Fruit fly (Drosophila melanogaster) whole organism, wandering third instar larva: ENCODE data around the gene CG3679.

Experiments
- Dfd ChIP-seq: fragments of >200 bp; optimal IDR thresholded peaks from 2 replicates; lab custom pipeline; 2017; ENCODE audit warnings: missing biosample characterization, missing genetic modification characterization
- OdsH ChIP-seq: fragments of 200-800 bp; sonication (Bioruptor generic); optimal IDR thresholded peaks from 2 replicates; lab custom pipeline; 2016; ENCODE audit warnings: missing biosample characterization, mild to moderate bottlenecking, missing genetic modification characterization
- ey ChIP-seq: fragments of 200-800 bp; sonication (Bioruptor generic); optimal IDR thresholded peaks from 2 replicates; lab custom pipeline; 2016; ENCODE audit warnings: missing biosample characterization, missing genetic modification characterization
- fru ChIP-seq: fragments of 200-800 bp; sonication (Bioruptor generic); optimal IDR thresholded peaks from 3 replicates; lab custom pipeline; 2016; ENCODE audit warnings: missing biosample characterization, mild to moderate bottlenecking, missing genetic modification characterization
- rgr ChIP-seq: fragments of 200-800 bp; sonication (Bioruptor generic); optimal IDR thresholded peaks from 3 replicates; lab custom pipeline; 2016; ENCODE audit warnings: missing biosample characterization, mild to moderate bottlenecking, missing genetic modification characterization
- sage ChIP-seq: fragments of 200-800 bp; sonication (Bioruptor generic); optimal IDR thresholded peaks from 2 replicates; lab custom pipeline; 2016; ENCODE audit warnings: missing biosample characterization, mild to moderate bottlenecking, missing genetic modification characterization

- TF ChIP-seq OdsH (no peak), fru (GFP tag; lab: Kevin White, UChicago) (peak; percentile 29), sage (GFP tag; lab: Kevin White, UChicago) (no peak), rgr (no peak), Dfd (no peak), ey (GFP tag; lab: Kevin White, UChicago) (no peak)
Observed at dm6 chrX:16275854-16276338, 27.8 kb upstream of the CG3679 start, which contains the start of the genes kat80 and Prosalpha4.
